Worm (Caenorhabditis elegans) whole organism, L2 larva: Measurements from ENCODE around the gene math-28.

Experiments used
- F13H6.1 ChIP-seq: sonication (generic microtip); optimal IDR thresholded peaks from 2 replicates; lab custom pipeline; 2016; ENCODE audit warnings: missing genetic modification characterization, missing compliant biosample characterization
- R02D3.7 ChIP-seq: fragments of 150-350 bp; optimal IDR thresholded peaks from 2 replicates; lab custom pipeline; 2014; ENCODE audit warnings: missing biosample characterization, missing genetic modification characterization
- Y55F3AM.14 ChIP-seq: fragments of 200-800 bp; sonication (Bioruptor generic); optimal IDR thresholded peaks from 2 replicates; lab custom pipeline; 2018; ENCODE audit warnings: mild to moderate bottlenecking, missing genetic modification characterization, missing compliant biosample characterization
- ZK546.5 ChIP-seq: sonication (generic microtip); optimal IDR thresholded peaks from 2 replicates; lab custom pipeline; 2017; ENCODE audit warnings: missing biosample characterization, missing genetic modification characterization
- ama-1 ChIP-seq: fragments of 150-350 bp; optimal IDR thresholded peaks from 2 replicates; lab custom pipeline; 2018; ENCODE audit warnings: inconsistent platforms
- ceh-16 ChIP-seq: fragments of 150-350 bp; optimal IDR thresholded peaks from 2 replicates; lab custom pipeline; 2014; ENCODE audit warnings: missing biosample characterization, missing genetic modification characterization
- ceh-82 ChIP-seq: fragments of 150-350 bp; optimal IDR thresholded peaks from 2 replicates; lab custom pipeline; 2014; ENCODE audit warnings: missing biosample characterization, missing genetic modification characterization
- dmd-4 ChIP-seq: sonication (generic microtip); optimal IDR thresholded peaks from 2 replicates; lab custom pipeline; 2017; ENCODE audit warnings: missing biosample characterization, missing genetic modification characterization
- egl-27 ChIP-seq: sonication (generic microtip); optimal IDR thresholded peaks from 3 replicates; lab custom pipeline; 2017; ENCODE audit warnings: missing biosample characterization, missing genetic modification reagents, missing genetic modification characterization
- elt-1 ChIP-seq: fragments of 150-350 bp; optimal IDR thresholded peaks from 2 replicates; lab custom pipeline; 2014; ENCODE audit warnings: missing biosample characterization, missing genetic modification characterization
- lin-13 ChIP-seq: fragments of 150-350 bp; optimal IDR thresholded peaks from 2 replicates; lab custom pipeline; 2014; ENCODE audit warnings: missing biosample characterization, missing genetic modification reagents, missing genetic modification characterization
- mdl-1 ChIP-seq, 2 experiments: fragments of 150-350 bp in 1 of 2; sonication (generic microtip) in 1 of 2; optimal IDR thresholded peaks; 2 replicates each; lab custom pipeline; 2017; ENCODE audit warnings: missing biosample characterization in 2 of 2, missing genetic modification characterization in 2 of 2
- nhr-10 ChIP-seq: sonication (generic microtip); optimal IDR thresholded peaks from 2 replicates; lab custom pipeline; 2017; ENCODE audit warnings: missing biosample characterization, missing genetic modification characterization
- nhr-11 ChIP-seq: fragments of 150-350 bp; optimal IDR thresholded peaks from 2 replicates; lab custom pipeline; 2014; ENCODE audit warnings: missing biosample characterization, missing genetic modification characterization
- nhr-21 ChIP-seq: fragments of 150-350 bp; optimal IDR thresholded peaks from 2 replicates; lab custom pipeline; 2014; ENCODE audit warnings: missing biosample characterization, missing genetic modification characterization
- nhr-23 ChIP-seq: fragments of 150-350 bp; optimal IDR thresholded peaks from 2 replicates; lab custom pipeline; 2014; ENCODE audit warnings: missing biosample characterization, missing genetic modification reagents, missing genetic modification characterization
- nhr-77 ChIP-seq: fragments of 150-350 bp; optimal IDR thresholded peaks from 2 replicates; lab custom pipeline; 2014; ENCODE audit warnings: missing biosample characterization, missing genetic modification characterization
- sma-3 ChIP-seq: sonication (generic microtip); optimal IDR thresholded peaks from 2 replicates; lab custom pipeline; 2016; ENCODE audit warnings: missing genetic modification reagents, missing genetic modification characterization, missing compliant biosample characterization
- sma-9 ChIP-seq, 2 experiments: fragments of 150-350 bp in 1 of 2; sonication (generic microtip) in 1 of 2; optimal IDR thresholded peaks; 2 replicates each; lab custom pipeline; 2014 to 2016; ENCODE audit warnings: missing genetic modification characterization in 2 of 2, mild to moderate bottlenecking in 1 of 2, missing biosample characterization in 1 of 2, missing compliant biosample characterization in 1 of 2, missing genetic modification reagents in 1 of 2, moderate library complexity in 1 of 2
- snpc-4 ChIP-seq: fragments of 150-350 bp; optimal IDR thresholded peaks from 2 replicates; lab custom pipeline; 2014; ENCODE audit warnings: missing biosample characterization, missing genetic modification characterization
- unc-39 ChIP-seq: fragments of 150-350 bp; optimal IDR thresholded peaks from 2 replicates; lab custom pipeline; 2014; ENCODE audit warnings: missing biosample characterization, missing genetic modification characterization
- unc-55 ChIP-seq: fragments of 150-350 bp; sonication (generic microtip); optimal IDR thresholded peaks from 3 replicates; lab custom pipeline; 2014; ENCODE audit warnings: missing biosample characterization, missing genetic modification reagents, missing genetic modification characterization
- zag-1 ChIP-seq: fragments of 150-350 bp; optimal IDR thresholded peaks from 2 replicates; lab custom pipeline; 2014; ENCODE audit warnings: missing biosample characterization, missing genetic modification characterization
- ztf-1 ChIP-seq: fragments of 200-800 bp; sonication (Bioruptor generic); conservative IDR thresholded peaks from 2 replicates; pipeline ENCODE4 v1.3.6; 2022; ENCODE audit warnings: missing genetic modification characterization, missing compliant biosample characterization

The math-28 gene

DNA sequence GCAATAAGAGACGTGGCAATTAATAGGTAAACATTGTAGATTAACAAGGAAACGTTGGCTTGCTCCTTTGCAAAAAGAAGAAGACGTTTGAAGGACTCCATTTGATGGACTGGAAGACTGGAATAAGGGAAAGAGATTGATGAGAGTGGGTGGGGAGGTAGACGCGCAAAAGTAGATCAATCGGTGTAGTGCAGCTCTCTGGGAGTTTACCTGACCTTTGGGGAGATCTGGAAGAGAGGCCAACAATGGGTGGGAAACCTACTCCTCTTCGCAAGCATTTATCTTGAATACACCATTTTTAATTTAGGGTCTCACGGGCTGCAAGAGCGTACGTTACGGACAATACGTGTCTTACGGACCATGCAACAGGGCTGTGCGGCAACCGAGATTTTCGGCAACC, 43.2 kb downstream of the math-28 start, which contains the start of gene C08F1.12:
TSS of gene C08F1.12 (minus strand) at position 101 of the 400 bp plus-strand sequence.
- TF ChIP-seq mdl-1 (tag; optimal IDR thresholded peaks at IDR 0.05; lab: Kevin White, UChicago) = no peak
- TF ChIP-seq snpc-4 (tag; lab: Kevin White, UChicago) = no peak
- TF ChIP-seq sma-3 = no peak
- no peak for TF ChIP-seq nhr-10 (tag; lab: Kevin White, UChicago)
- no peak for TF ChIP-seq ama-1 (lab: Kevin White, UChicago)
- TF ChIP-seq nhr-21 = no peak
- TF ChIP-seq nhr-77 (tag; lab: Kevin White, UChicago) = no peak
- TF ChIP-seq zag-1 (tag; lab: Kevin White, UChicago) = no peak
- TF ChIP-seq elt-1 (tag; lab: Kevin White, UChicago) = no peak
- TF ChIP-seq unc-39 (tag; lab: Kevin White, UChicago) = no peak

DNA sequence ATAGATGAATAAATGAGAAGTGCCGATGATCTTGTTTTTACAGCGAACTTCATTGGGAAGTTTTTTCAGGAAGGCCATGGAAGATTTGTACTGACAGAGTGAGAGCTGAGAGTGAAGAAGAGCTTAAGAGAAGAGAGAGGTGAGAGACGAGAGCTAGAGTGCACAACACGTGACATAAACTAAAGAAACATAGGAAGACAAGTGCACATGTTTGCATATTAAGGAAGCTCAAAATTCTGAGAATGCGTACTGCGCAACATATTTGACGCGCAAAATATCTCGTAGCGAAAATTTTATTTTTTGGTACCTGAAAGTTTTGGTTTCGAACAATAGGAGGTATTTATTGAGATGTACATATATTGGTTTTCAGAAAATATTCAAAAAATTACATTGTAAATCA, 45.0 kb downstream of the math-28 start, which contains the start of gene C08F1.8:
TSS of gene C08F1.8 (minus strand) at position 101 of the 400 bp plus-strand sequence.
- TF ChIP-seq ZK546.5 = no peak
- TF ChIP-seq nhr-23 = no peak
- TF ChIP-seq lin-13 = no peak
- no peak for TF ChIP-seq unc-39 (tag; lab: Kevin White, UChicago)
- no peak for TF ChIP-seq nhr-11 (tag; lab: Kevin White, UChicago)
- TF ChIP-seq dmd-4 (tag; lab: Kevin White, UChicago) = no peak
- peak; percentile 8 for TF ChIP-seq unc-55 (GFP tag; lab: Kevin White, UChicago)
- TF ChIP-seq R02D3.7 = no peak

DNA sequence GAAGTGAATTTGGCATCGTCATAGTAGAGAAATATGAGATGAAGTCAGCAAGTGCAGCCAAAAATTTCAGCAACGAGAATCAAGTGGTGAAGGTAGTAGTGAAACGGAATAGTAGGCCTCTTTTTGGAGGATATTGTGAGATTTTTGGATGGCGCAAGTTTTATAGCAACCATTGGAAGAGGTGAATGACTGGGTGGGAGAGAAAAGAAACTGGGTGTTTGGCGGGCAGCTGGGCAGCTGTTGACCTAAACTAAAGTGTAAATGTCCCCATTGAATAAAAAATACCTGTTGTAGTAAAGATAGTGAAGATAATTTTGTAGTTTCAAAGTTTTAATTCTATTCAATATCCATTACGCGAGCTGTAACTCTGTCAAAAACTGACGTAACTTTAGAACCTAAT, 52.9 kb downstream of the math-28 start:
- no peak for TF ChIP-seq egl-27 (tag; lab: Kevin White, UChicago)
- no peak for TF ChIP-seq Y55F3AM.14 (GFP tag; lab: Kevin White, UChicago)
- TF ChIP-seq unc-55 (GFP tag; lab: Kevin White, UChicago) = no peak
- no peak for TF ChIP-seq R02D3.7
- TF ChIP-seq ztf-1 (GFP tag; lab: Robert Waterston, UW) = no peak
- no peak for TF ChIP-seq dmd-4 (tag; lab: Kevin White, UChicago)
- TF ChIP-seq sma-9 (GFP tag; optimal IDR thresholded peaks at IDR 0.05; lab: Kevin White, UChicago) = no peak
- TF ChIP-seq sma-9 (tag; optimal IDR thresholded peaks at IDR 0.05; lab: Kevin White, UChicago) = no peak
- TF ChIP-seq nhr-21 = no peak
- TF ChIP-seq ceh-82 (tag; lab: Kevin White, UChicago) = no peak
- no peak for TF ChIP-seq F13H6.1
- no peak for TF ChIP-seq nhr-10 (tag; lab: Kevin White, UChicago)
- no peak for TF ChIP-seq ceh-16 (tag; lab: Kevin White, UChicago)
